ENCODE assay signal across 1 fruit fly cellular context in genomic region chr3R:15250454-15250853, dm6.
TF ChIP-seq lines count a peak whose summit lies in the region.

No protein-coding gene starts in this region.

TF ChIP-seq in whole organism, embryonic, 481 proteins besides CTCF, POLR2A, EP300 and RAD21 (continued from another document):
- TF ChIP-seq ato (GFP tag; IDR thresholded peaks at IDR 0.05; lab: Robert Waterston, UW; ENCODE audit: partially characterized antibody) (no peak), dmrt11E (tag; optimal IDR thresholded peaks at IDR 0.05; lab: Kevin White, UChicago) (no peak), HLH3B (GFP tag; IDR thresholded peaks at IDR 0.05; lab: Robert Waterston, UW) (peak; percentile 68), br (optimal IDR thresholded peaks at IDR 0.05; lab: Kevin White, UChicago) (no peak), CG13424 (tag; optimal IDR thresholded peaks at IDR 0.05; lab: Kevin White, UChicago) (peak; percentile 76), CG6813 (GFP tag; optimal IDR thresholded peaks at IDR 0.05; lab: Kevin White, UChicago) (peak; percentile 66), CG12104 (GFP tag; optimal IDR thresholded peaks at IDR 0.05; lab: Kevin White, UChicago) (no peak), Dref (GFP tag; IDR thresholded peaks at IDR 0.05; lab: Robert Waterston, UW) (no peak), Hr51 (GFP tag; optimal IDR thresholded peaks at IDR 0.05; lab: Kevin White, UChicago) (peak in 1 of 2 experiments; percentile 30), CG10274 (GFP tag; optimal IDR thresholded peaks at IDR 0.05; lab: Kevin White, UChicago) (no peak), lmd (GFP tag; IDR thresholded peaks at IDR 0.05; lab: Robert Waterston, UW) (peak; percentile 65), HmgZ (tag; optimal IDR thresholded peaks at IDR 0.05; lab: Kevin White, UChicago) (peak; percentile 67), CG18011 (GFP tag; optimal IDR thresholded peaks at IDR 0.05; lab: Kevin White, UChicago) (peak; percentile 10), hkb (optimal IDR thresholded peaks at IDR 0.05; lab: Kevin White, UChicago) (no peak), hkb (GFP tag; IDR thresholded peaks at IDR 0.05; lab: Robert Waterston, UW) (peak; percentile 85), lab (GFP tag; optimal IDR thresholded peaks at IDR 0.05; lab: Kevin White, UChicago) (peak; percentile 92), ewg (GFP tag; optimal IDR thresholded peaks at IDR 0.05; lab: Kevin White, UChicago) (peak; percentile 37), zfh2 (GFP tag; optimal IDR thresholded peaks at IDR 0.05; lab: Kevin White, UChicago) (peak; percentile 32), caup (GFP tag; optimal IDR thresholded peaks at IDR 0.05; lab: Kevin White, UChicago; ENCODE audit: severe bottlenecking) (no peak), chinmo (GFP tag; IDR thresholded peaks at IDR 0.05; lab: Robert Waterston, UW; ENCODE audit: partially characterized antibody) (0 out of 4 replicates have a peak, but pooled peaks have one; percentile 18), tgo (GFP tag; IDR thresholded peaks at IDR 0.05; lab: Robert Waterston, UW) (peak; percentile 80), Oaz (GFP tag; IDR thresholded peaks at IDR 0.05; lab: Robert Waterston, UW) (0 out of 2 replicates have a peak, but pooled peaks have one; percentile 21), onecut (GFP tag; IDR thresholded peaks at IDR 0.05; lab: Robert Waterston, UW) (peak; percentile 51), CG2116 (GFP tag; optimal IDR thresholded peaks at IDR 0.05; lab: Kevin White, UChicago) (peak; percentile 25), run (tag; optimal IDR thresholded peaks at IDR 0.05; lab: Kevin White, UChicago) (peak; percentile 10), ap (GFP tag; IDR thresholded peaks at IDR 0.05; lab: Robert Waterston, UW) (peak; percentile 61), CG7372 (GFP tag; IDR thresholded peaks at IDR 0.05; lab: Robert Waterston, UW) (peak; percentile 60), Drgx (GFP tag; IDR thresholded peaks at IDR 0.05; lab: Robert Waterston, UW) (peak; percentile 71), Ets65A (GFP tag; lab: Kevin White, UChicago) (peak; percentile 89), Awh (GFP tag; IDR thresholded peaks at IDR 0.05; lab: Robert Waterston, UW) (no peak; the same call in 1 of the 2 replicates), Mrtf (GFP tag; IDR thresholded peaks at IDR 0.05; lab: Robert Waterston, UW) (peak; percentile 46; the same call in 1 of the 3 replicates), CG7963 (GFP tag; IDR thresholded peaks at IDR 0.05; lab: Robert Waterston, UW; ENCODE audit: partially characterized antibody) (no peak), Bteb2 (GFP tag; optimal IDR thresholded peaks at IDR 0.05; lab: Kevin White, UChicago) (peak; percentile 9), bcd (GFP tag; optimal IDR thresholded peaks at IDR 0.05; lab: Kevin White, UChicago) (peak; percentile 65), inv (GFP tag; IDR thresholded peaks at IDR 0.05; lab: Robert Waterston, UW; ENCODE audit: partially characterized antibody) (no peak), CG6683 (GFP tag; optimal IDR thresholded peaks at IDR 0.05; lab: Kevin White, UChicago) (peak; percentile 59), Gsc (GFP tag; IDR thresholded peaks at IDR 0.05; lab: Robert Waterston, UW) (no peak), so (GFP tag; IDR thresholded peaks at IDR 0.05; lab: Robert Waterston, UW) (peak; percentile 73; the same call in 1 of the 3 replicates), NfI (GFP tag; optimal IDR thresholded peaks at IDR 0.05; lab: Kevin White, UChicago) (peak; percentile 74), Poxn (GFP tag; IDR thresholded peaks at IDR 0.05; lab: Robert Waterston, UW) (peak; percentile 43; the same call in 1 of the 2 replicates), CG1792 (GFP tag; optimal IDR thresholded peaks at IDR 0.05; lab: Kevin White, UChicago) (no peak), stwl (tag; optimal IDR thresholded peaks at IDR 0.05; lab: Kevin White, UChicago) (no peak), Fer3 (tag; optimal IDR thresholded peaks at IDR 0.05; lab: Kevin White, UChicago) (peak; percentile 74), Chrac-16 (GFP tag; optimal IDR thresholded peaks at IDR 0.05; lab: Kevin White, UChicago) (peak; percentile 35), h (optimal IDR thresholded peaks at IDR 0.05; lab: Kevin White, UChicago) (no peak), rib (GFP tag; IDR thresholded peaks at IDR 0.05; lab: Robert Waterston, UW) (peak; percentile 46; the same call in 1 of the 2 replicates), kay (GFP tag; optimal IDR thresholded peaks at IDR 0.05; lab: Kevin White, UChicago) (peak; percentile 32), sob (GFP tag; IDR thresholded peaks at IDR 0.05; lab: Robert Waterston, UW) (peak; percentile 79), CG32767 (GFP tag; IDR thresholded peaks at IDR 0.05; lab: Robert Waterston, UW) (peak; percentile 52; the same call in 1 of the 2 replicates), ara (GFP tag; IDR thresholded peaks at IDR 0.05; lab: Robert Waterston, UW) (peak; percentile 52), dati (GFP tag; IDR thresholded peaks at IDR 0.05; lab: Robert Waterston, UW) (peak; percentile 49; the same call in 1 of the 2 replicates), seq (GFP tag; IDR thresholded peaks at IDR 0.05; lab: Robert Waterston, UW) (peak; percentile 74), CG2120 (GFP tag; optimal IDR thresholded peaks at IDR 0.05; lab: Kevin White, UChicago) (peak; percentile 81), CG15514 (GFP tag; optimal IDR thresholded peaks at IDR 0.05; lab: Kevin White, UChicago) (peak; percentile 43), Trl (optimal IDR thresholded peaks at IDR 0.05; lab: Kevin White, UChicago) (peak; percentile 47 to 60), Trl (GFP tag; optimal IDR thresholded peaks at IDR 0.05; lab: Kevin White, UChicago) (no peak), fd96Cb (tag; optimal IDR thresholded peaks at IDR 0.05; lab: Kevin White, UChicago) (peak; percentile 30), jigr1 (GFP tag; IDR thresholded peaks at IDR 0.05; lab: Robert Waterston, UW) (peak; percentile 26; the same call in 1 of the 3 replicates), ase (GFP tag; IDR thresholded peaks at IDR 0.05; lab: Robert Waterston, UW) (peak; percentile 56; the same call in 2 of the 3 replicates)
